Fruit fly (Drosophila melanogaster) whole organism: ENCODE results near the gene pont.

Experiments used
- CG8478 ChIP-seq: fragments of >200 bp; optimal IDR thresholded peaks from 2 replicates; lab custom pipeline; 2018; ENCODE audit warnings: inconsistent platforms
- Dll ChIP-seq: fragments of >200 bp; optimal IDR thresholded peaks from 2 replicates; lab custom pipeline; 2017
- EcR ChIP-seq, 2 experiments: fragments of >200 bp; optimal IDR thresholded peaks; 2 replicates each; lab custom pipeline; 2017; ENCODE audit warnings: missing biosample characterization in 2 of 2, missing genetic modification characterization in 2 of 2, missing genetic modification reagents in 2 of 2
- pan ChIP-seq: fragments of >200 bp; optimal IDR thresholded peaks from 2 replicates; lab custom pipeline; 2017
- psq ChIP-seq: fragments of >200 bp; optimal IDR thresholded peaks from 2 replicates; lab custom pipeline; 2017

- TF ChIP-seq CG8478 (lab: Kevin White, UChicago): no peak
- TF ChIP-seq Dll (lab: Kevin White, UChicago): no peak
- no peak for TF ChIP-seq EcR (GFP tag; optimal IDR thresholded peaks at IDR 0.05; lab: Kevin White, UChicago)
- TF ChIP-seq pan (lab: Kevin White, UChicago): no peak
- no peak for TF ChIP-seq psq (lab: Kevin White, UChicago)
These were observed 20.2 kb downstream of the pont start for dm6 chr3R:10282077-10282476.
